Worm (Caenorhabditis elegans) whole organism, mixed stage, embryonic: ENCODE results near the gene gldi-2.

Source experiments
- M03D4.4 ChIP-seq: sonication (generic microtip); optimal IDR thresholded peaks from 2 replicates; lab custom pipeline; 2017; ENCODE audit warnings: mild to moderate bottlenecking, missing genetic modification characterization, missing compliant biosample characterization
- bed-3 ChIP-seq: fragments of 200-800 bp; sonication (Bioruptor generic); optimal IDR thresholded peaks from 3 replicates; lab custom pipeline; 2018; ENCODE audit warnings: mild to moderate bottlenecking, missing genetic modification characterization, moderate library complexity, missing compliant biosample characterization
- blmp-1 ChIP-seq: fragments of 150-350 bp; optimal IDR thresholded peaks from 2 replicates; lab custom pipeline; 2014; ENCODE audit warnings: missing biosample characterization, missing genetic modification characterization
- ceh-39 ChIP-seq: fragments of 150-350 bp; optimal IDR thresholded peaks from 2 replicates; lab custom pipeline; 2014; ENCODE audit warnings: missing biosample characterization, missing genetic modification characterization
- ceh-43 ChIP-seq: fragments of 200-800 bp; sonication (Bioruptor generic); optimal IDR thresholded peaks from 2 replicates; lab custom pipeline; 2018; ENCODE audit warnings: mild to moderate bottlenecking, missing genetic modification characterization, moderate library complexity, missing compliant biosample characterization
- ceh-83 ChIP-seq: fragments of 200-800 bp; sonication (Bioruptor generic); optimal IDR thresholded peaks from 2 replicates; lab custom pipeline; 2018; ENCODE audit warnings: mild to moderate bottlenecking, missing genetic modification characterization, missing compliant biosample characterization
- ces-1 ChIP-seq: fragments of 150-350 bp; optimal IDR thresholded peaks from 2 replicates; lab custom pipeline; 2014; ENCODE audit warnings: missing biosample characterization, missing genetic modification reagents, missing genetic modification characterization
- cnd-1 ChIP-seq: fragments of 200-800 bp; sonication (Bioruptor generic); optimal IDR thresholded peaks from 2 replicates; lab custom pipeline; 2018; ENCODE audit warnings: mild to moderate bottlenecking, missing genetic modification characterization, missing compliant biosample characterization
- drap-1 ChIP-seq: fragments of 200-800 bp; sonication (Bioruptor generic); optimal IDR thresholded peaks from 3 replicates; lab custom pipeline; 2018; ENCODE audit warnings: mild to moderate bottlenecking, missing genetic modification characterization, missing compliant biosample characterization
- elt-1 ChIP-seq: sonication (generic microtip); optimal IDR thresholded peaks from 2 replicates; lab custom pipeline; 2017; ENCODE audit warnings: missing genetic modification characterization, mild to moderate bottlenecking, missing compliant biosample characterization, antibody characterized with exemption, moderate library complexity, borderline replicate concordance; ENCODE audit not compliant: insufficient read depth
- ham-2 ChIP-seq: fragments of 200-800 bp; sonication (Bioruptor generic); optimal IDR thresholded peaks from 2 replicates; lab custom pipeline; 2018; ENCODE audit warnings: mild to moderate bottlenecking, missing genetic modification characterization, missing compliant biosample characterization
- hlh-1 ChIP-seq: fragments of 150-350 bp; optimal IDR thresholded peaks from 2 replicates; lab custom pipeline; 2014; ENCODE audit warnings: missing biosample characterization, missing genetic modification reagents, missing genetic modification characterization
- lin-13 ChIP-seq: fragments of 150-350 bp; optimal IDR thresholded peaks from 2 replicates; lab custom pipeline; 2014; ENCODE audit warnings: missing biosample characterization, missing genetic modification characterization
- lin-32 ChIP-seq: fragments of 200-800 bp; sonication (Bioruptor generic); optimal IDR thresholded peaks from 2 replicates; lab custom pipeline; 2018; ENCODE audit warnings: mild to moderate bottlenecking, missing genetic modification characterization, missing compliant biosample characterization
- lsy-2 ChIP-seq: fragments of 150-350 bp; optimal IDR thresholded peaks from 2 replicates; lab custom pipeline; 2014; ENCODE audit warnings: missing biosample characterization, missing genetic modification characterization
- mab-5 ChIP-seq: fragments of 150-350 bp; optimal IDR thresholded peaks from 2 replicates; lab custom pipeline; 2014; ENCODE audit warnings: missing biosample characterization, missing genetic modification characterization
- mls-2 ChIP-seq: sonication (generic microtip); optimal IDR thresholded peaks from 2 replicates; lab custom pipeline; 2016; ENCODE audit warnings: mild to moderate bottlenecking, missing genetic modification characterization, moderate library complexity, missing compliant biosample characterization
- nhr-12 ChIP-seq: fragments of 150-350 bp; optimal IDR thresholded peaks from 2 replicates; lab custom pipeline; 2014; ENCODE audit warnings: missing biosample characterization, missing genetic modification characterization
- nhr-2 ChIP-seq: fragments of 150-350 bp; optimal IDR thresholded peaks from 2 replicates; lab custom pipeline; 2014; ENCODE audit warnings: missing biosample characterization, missing genetic modification characterization
- nhr-237 ChIP-seq: fragments of 150-350 bp; optimal IDR thresholded peaks from 2 replicates; lab custom pipeline; 2014; ENCODE audit warnings: missing biosample characterization, missing genetic modification characterization
- nhr-28 ChIP-seq: fragments of 150-350 bp; optimal IDR thresholded peaks from 2 replicates; lab custom pipeline; 2014; ENCODE audit warnings: missing biosample characterization, missing genetic modification characterization
- nhr-76 ChIP-seq: sonication (generic microtip); optimal IDR thresholded peaks from 2 replicates; lab custom pipeline; 2017; ENCODE audit warnings: missing biosample characterization, missing genetic modification characterization
- sem-2 ChIP-seq: fragments of 200-800 bp; sonication (Bioruptor generic); optimal IDR thresholded peaks from 2 replicates; lab custom pipeline; 2018; ENCODE audit warnings: mild to moderate bottlenecking, missing genetic modification characterization, missing compliant biosample characterization
- snpc-4 ChIP-seq: fragments of 150-350 bp; optimal IDR thresholded peaks from 2 replicates; lab custom pipeline; 2014; ENCODE audit warnings: missing biosample characterization, missing genetic modification characterization
- sptf-1 ChIP-seq: sonication (generic microtip); optimal IDR thresholded peaks from 2 replicates; lab custom pipeline; 2017; ENCODE audit warnings: mild to moderate bottlenecking, missing genetic modification characterization, moderate library complexity, missing compliant biosample characterization
- tbx-8 ChIP-seq: fragments of 200-800 bp; sonication (Bioruptor generic); optimal IDR thresholded peaks from 2 replicates; lab custom pipeline; 2018; ENCODE audit warnings: mild to moderate bottlenecking, missing genetic modification characterization, moderate library complexity, missing compliant biosample characterization
- unc-120 ChIP-seq: sonication (generic microtip); optimal IDR thresholded peaks from 2 replicates; lab custom pipeline; 2017; ENCODE audit warnings: missing genetic modification characterization, missing compliant biosample characterization; ENCODE audit not compliant: poor library complexity, severe bottlenecking
- unc-39 ChIP-seq: fragments of 150-350 bp; optimal IDR thresholded peaks from 2 replicates; lab custom pipeline; 2014; ENCODE audit warnings: missing biosample characterization, missing genetic modification characterization
- unc-62 ChIP-seq: fragments of 150-350 bp; optimal IDR thresholded peaks from 2 replicates; lab custom pipeline; 2014; ENCODE audit warnings: missing biosample characterization, missing genetic modification reagents, missing genetic modification characterization
- ztf-11 ChIP-seq: fragments of 150-350 bp; optimal IDR thresholded peaks from 2 replicates; lab custom pipeline; 2014; ENCODE audit warnings: missing biosample characterization, missing genetic modification characterization

gldi-2 gene

ce11 chrII:6756232-6756631 is 27.0 kb upstream of the gldi-2 start, which contains the start of gene F41G3.3:
Gene F41G3.3 (plus strand): TSS chrII:6756532.
- no peak for TF ChIP-seq snpc-4 (tag; lab: Kevin White, UChicago)
- TF ChIP-seq lin-13 (tag; lab: Kevin White, UChicago) = no peak
- no peak for TF ChIP-seq unc-62
- TF ChIP-seq mab-5 = no peak
- no peak for TF ChIP-seq sem-2

DNA sequence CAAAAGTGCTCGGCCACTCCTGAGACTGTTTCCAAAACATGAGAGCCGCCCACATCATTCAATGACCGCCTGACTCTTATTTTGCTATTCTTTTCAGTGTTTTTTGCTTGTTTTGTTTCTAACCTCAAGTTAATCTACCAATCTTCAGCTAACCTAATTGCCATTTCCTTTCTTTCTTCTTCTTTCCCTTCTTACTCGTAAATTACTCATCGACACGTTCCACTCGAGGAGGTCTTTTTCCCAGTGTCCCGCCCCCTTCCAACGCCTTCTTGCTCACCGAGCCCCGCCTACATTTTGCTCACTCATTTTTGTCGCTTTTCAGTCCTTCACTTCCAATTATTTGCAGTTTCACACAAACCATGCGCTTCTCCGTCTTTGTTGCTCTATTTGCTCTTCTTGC is 18.5 kb upstream of the gldi-2 start, which contains the start of gene nlp-50:
Gene nlp-50 (plus strand): TSS at position 301 of the 400 bp plus-strand sequence.
- TF ChIP-seq sem-2 (no peak), ceh-39 (no peak), unc-39 (tag; lab: Kevin White, UChicago) (no peak), drap-1 (GFP tag; lab: Kevin White, UChicago) (no peak), lin-13 (tag; lab: Kevin White, UChicago) (no peak), lsy-2 (tag; lab: Kevin White, UChicago) (no peak), ces-1 (GFP tag; lab: Kevin White, UChicago) (no peak), bed-3 (GFP tag; lab: Kevin White, UChicago) (no peak), nhr-2 (tag; lab: Kevin White, UChicago) (no peak), elt-1 (no peak), nhr-28 (tag; lab: Kevin White, UChicago) (no peak), unc-62 (no peak)

- TF ChIP-seq nhr-76 (no peak), lsy-2 (tag; lab: Kevin White, UChicago) (no peak), ces-1 (GFP tag; lab: Kevin White, UChicago) (no peak), blmp-1 (tag; lab: Kevin White, UChicago) (no peak), sptf-1 (tag; lab: Kevin White, UChicago) (no peak), mls-2 (no peak), tbx-8 (GFP tag; lab: Kevin White, UChicago) (no peak), ham-2 (GFP tag; lab: Kevin White, UChicago) (no peak), unc-62 (no peak), elt-1 (no peak), lin-13 (tag; lab: Kevin White, UChicago) (no peak), nhr-12 (no peak), M03D4.4 (tag; lab: Kevin White, UChicago) (no peak), unc-120 (tag; lab: Kevin White, UChicago) (no peak), nhr-237 (tag; lab: Kevin White, UChicago) (no peak), unc-39 (tag; lab: Kevin White, UChicago) (no peak)
These were observed 15.2 kb upstream of the gldi-2 start, which contains the start of gene F41G3.18 for ce11 chrII:6768014-6768413. Gene F41G3.18 (plus strand): TSS chrII:6768314.

ce11 chrII:6770030-6770429 is 13.2 kb upstream of the gldi-2 start:
- TF ChIP-seq lin-13 (tag; lab: Kevin White, UChicago) (no peak), cnd-1 (tag; lab: Kevin White, UChicago) (no peak), lin-32 (GFP tag; lab: Kevin White, UChicago) (no peak), ceh-39 (no peak), ztf-11 (tag; lab: Kevin White, UChicago) (no peak), bed-3 (GFP tag; lab: Kevin White, UChicago) (no peak), tbx-8 (GFP tag; lab: Kevin White, UChicago) (no peak), blmp-1 (tag; lab: Kevin White, UChicago) (no peak), mls-2 (no peak), ceh-83 (no peak), snpc-4 (tag; lab: Kevin White, UChicago) (no peak), nhr-76 (no peak), M03D4.4 (tag; lab: Kevin White, UChicago) (no peak), nhr-28 (tag; lab: Kevin White, UChicago) (no peak), ceh-43 (GFP tag; lab: Kevin White, UChicago) (no peak), hlh-1 (tag; lab: Kevin White, UChicago) (no peak), ham-2 (GFP tag; lab: Kevin White, UChicago) (no peak), drap-1 (GFP tag; lab: Kevin White, UChicago) (no peak), elt-1 (no peak)

- peak; percentile 73 for TF ChIP-seq ces-1 (GFP tag; lab: Kevin White, UChicago)
- no peak for TF ChIP-seq snpc-4 (tag; lab: Kevin White, UChicago)
- no peak for TF ChIP-seq nhr-237 (tag; lab: Kevin White, UChicago)
- no peak for TF ChIP-seq drap-1 (GFP tag; lab: Kevin White, UChicago)
- TF ChIP-seq, all 35 proteins: peak for 1
These were observed 10.7 kb upstream of the gldi-2 start for ce11 chrII:6772482-6772881.
